Worm (Caenorhabditis elegans) whole organism, L4 larva: ENCODE measurements around the gene EGAP9.4.

Experiments used
- D1046.2 ChIP-seq: fragments of 200-800 bp; sonication (Bioruptor generic); IDR thresholded peaks from 2 replicates; pipeline ENCODE4 v1.3.6; 2022; ENCODE audit warnings: missing genetic modification characterization, missing compliant biosample characterization
- F26F4.8 ChIP-seq: fragments of 200-800 bp; sonication (Bioruptor generic); conservative IDR thresholded peaks from 2 replicates; pipeline ENCODE4 v1.3.6; 2022; ENCODE audit warnings: missing genetic modification characterization, missing compliant biosample characterization
- F37D6.2 ChIP-seq: sonication (generic microtip); optimal IDR thresholded peaks from 2 replicates; lab custom pipeline; 2016; ENCODE audit warnings: mild to moderate bottlenecking, missing genetic modification characterization, missing compliant biosample characterization
- T20F7.1 ChIP-seq: fragments of 200-800 bp; sonication (Bioruptor generic); optimal IDR thresholded peaks from 2 replicates; lab custom pipeline; 2018; ENCODE audit warnings: mild to moderate bottlenecking, missing genetic modification characterization, missing compliant biosample characterization
- ZK337.2 ChIP-seq: fragments of 200-800 bp; sonication (Bioruptor generic); IDR thresholded peaks from 2 replicates; pipeline ENCODE4 v1.3.6; 2022; ENCODE audit warnings: missing genetic modification reagents, missing genetic modification characterization, missing compliant biosample characterization
- ama-1 ChIP-seq: fragments of 150-350 bp; optimal IDR thresholded peaks from 2 replicates; lab custom pipeline; 2014; ENCODE audit warnings: inconsistent platforms, mixed read lengths
- arid-1 ChIP-seq: fragments of 200-800 bp; sonication (Bioruptor generic); conservative IDR thresholded peaks from 2 replicates; pipeline ENCODE4 v1.3.6; 2022; ENCODE audit warnings: missing genetic modification reagents, missing genetic modification characterization, missing compliant biosample characterization
- attf-4 ChIP-seq: sonication (generic microtip); optimal IDR thresholded peaks from 3 replicates; lab custom pipeline; 2017; ENCODE audit warnings: missing biosample characterization, missing genetic modification characterization
- ceh-20 ChIP-seq: fragments of 200-800 bp; sonication (Bioruptor generic); IDR thresholded peaks from 2 replicates; pipeline ENCODE4 v1.3.6; 2022; ENCODE audit warnings: missing genetic modification reagents, missing genetic modification characterization, missing compliant biosample characterization
- ceh-28 ChIP-seq: fragments of 150-350 bp; optimal IDR thresholded peaks from 2 replicates; lab custom pipeline; 2014; ENCODE audit warnings: missing biosample characterization, missing genetic modification reagents, missing genetic modification characterization
- ceh-32 ChIP-seq: sonication (generic microtip); optimal IDR thresholded peaks from 2 replicates; lab custom pipeline; 2016; ENCODE audit warnings: mild to moderate bottlenecking, missing genetic modification characterization, missing compliant biosample characterization; ENCODE audit not compliant: poor library complexity
- ceh-44 ChIP-seq: fragments of 200-800 bp; sonication (Bioruptor generic); IDR thresholded peaks from 2 replicates; pipeline ENCODE4 v1.3.6; 2022; ENCODE audit warnings: missing genetic modification reagents, missing genetic modification characterization, missing compliant biosample characterization
- ces-1 ChIP-seq: fragments of 150-350 bp; sonication (generic microtip); optimal IDR thresholded peaks from 4 replicates; lab custom pipeline; 2014; ENCODE audit warnings: missing biosample characterization, missing genetic modification reagents, missing genetic modification characterization
- ctbp-1 ChIP-seq: fragments of 200-800 bp; sonication (Bioruptor generic); IDR thresholded peaks from 2 replicates; pipeline ENCODE4 v1.3.6; 2022; ENCODE audit warnings: missing genetic modification reagents, missing genetic modification characterization, missing compliant biosample characterization
- dpl-1 ChIP-seq: fragments of 150-350 bp; optimal IDR thresholded peaks from 2 replicates; lab custom pipeline; 2014; ENCODE audit warnings: missing biosample characterization, missing genetic modification reagents, missing genetic modification characterization
- duxl-1 ChIP-seq: sonication (generic microtip); optimal IDR thresholded peaks from 2 replicates; lab custom pipeline; 2016; ENCODE audit warnings: mild to moderate bottlenecking, missing genetic modification characterization, moderate library complexity, missing compliant biosample characterization; ENCODE audit not compliant: poor library complexity
- dve-1 ChIP-seq: sonication (generic microtip); optimal IDR thresholded peaks from 2 replicates; lab custom pipeline; 2017; ENCODE audit warnings: antibody characterized with exemption, mild to moderate bottlenecking, missing genetic modification characterization, missing compliant biosample characterization; ENCODE audit not compliant: insufficient read depth
- egl-43 ChIP-seq: fragments of 200-800 bp; sonication (Bioruptor generic); IDR thresholded peaks from 2 replicates; pipeline ENCODE4 v1.3.6; 2022; ENCODE audit warnings: missing genetic modification reagents, missing genetic modification characterization, missing compliant biosample characterization
- lim-7 ChIP-seq: fragments of 200-800 bp; sonication (Bioruptor generic); IDR thresholded peaks from 2 replicates; pipeline ENCODE4 v1.3.6; 2022; ENCODE audit warnings: missing genetic modification characterization, missing compliant biosample characterization
- lin-1 ChIP-seq: fragments of 200-800 bp; sonication (Bioruptor generic); IDR thresholded peaks from 2 replicates; pipeline ENCODE4 v1.3.6; 2022; ENCODE audit warnings: missing genetic modification reagents, missing genetic modification characterization, missing compliant biosample characterization
- lsy-2 ChIP-seq, 2 experiments: fragments of 150-350 bp in 1 of 2; sonication (generic microtip) in 1 of 2; optimal IDR thresholded peaks; 2 replicates each; lab custom pipeline; 2014 to 2017; ENCODE audit warnings: missing biosample characterization in 2 of 2, missing genetic modification characterization in 2 of 2
- madf-9 ChIP-seq: fragments of 200-800 bp; sonication (Bioruptor generic); conservative IDR thresholded peaks from 2 replicates; pipeline ENCODE4 v1.3.6; 2022; ENCODE audit warnings: missing genetic modification reagents, missing genetic modification characterization, missing compliant biosample characterization
- mxl-2 ChIP-seq: fragments of 200-800 bp; sonication (Bioruptor generic); conservative IDR thresholded peaks from 2 replicates; pipeline ENCODE4 v1.3.6; 2022; ENCODE audit warnings: missing genetic modification reagents, missing genetic modification characterization, missing compliant biosample characterization
- nhr-237 ChIP-seq: sonication (generic microtip); optimal IDR thresholded peaks from 2 replicates; lab custom pipeline; 2017; ENCODE audit warnings: missing biosample characterization, missing genetic modification characterization
- nhr-25 ChIP-seq: sonication (generic microtip); optimal IDR thresholded peaks from 2 replicates; lab custom pipeline; 2017; ENCODE audit warnings: missing genetic modification characterization, mild to moderate bottlenecking, missing compliant biosample characterization, antibody characterized with exemption, moderate library complexity, borderline replicate concordance; ENCODE audit not compliant: insufficient read depth
- nhr-42 ChIP-seq: fragments of 200-800 bp; sonication (Bioruptor generic); IDR thresholded peaks from 2 replicates; pipeline ENCODE4 v1.3.6; 2022; ENCODE audit warnings: missing genetic modification characterization, missing compliant biosample characterization
- nhr-6 ChIP-seq: fragments of 150-350 bp; optimal IDR thresholded peaks from 2 replicates; lab custom pipeline; 2014; ENCODE audit warnings: missing biosample characterization, missing genetic modification characterization
- nhr-76 ChIP-seq: fragments of 150-350 bp; optimal IDR thresholded peaks from 2 replicates; lab custom pipeline; 2014; ENCODE audit warnings: missing biosample characterization, missing genetic modification characterization
- nhr-77 ChIP-seq: fragments of 150-350 bp; optimal IDR thresholded peaks from 2 replicates; lab custom pipeline; 2014; ENCODE audit warnings: missing biosample characterization, missing genetic modification characterization
- pha-4 ChIP-seq, 2 experiments: fragments of 150-350 bp in 1 of 2; fragments of 200-800 bp in 1 of 2; sonication (Bioruptor generic) in 1 of 2; IDR thresholded peaks in 1 of 2; optimal IDR thresholded peaks in 1 of 2; 2 replicates each; pipeline versions ENCODE4 v1.3.6 to Lab custom; 2014 to 2022; ENCODE audit warnings: missing genetic modification characterization in 2 of 2, missing genetic modification reagents in 2 of 2, missing biosample characterization in 1 of 2, missing compliant biosample characterization in 1 of 2
- skn-1 ChIP-seq: fragments of 150-350 bp; optimal IDR thresholded peaks from 2 replicates; lab custom pipeline; 2014; ENCODE audit warnings: missing biosample characterization, missing genetic modification characterization
- unc-130 ChIP-seq: sonication (generic microtip); optimal IDR thresholded peaks from 2 replicates; lab custom pipeline; 2016; ENCODE audit warnings: missing genetic modification reagents, missing genetic modification characterization, missing compliant biosample characterization
- vab-7 ChIP-seq: fragments of 200-800 bp; sonication (Bioruptor generic); IDR thresholded peaks from 2 replicates; pipeline ENCODE4 v1.3.6; 2022; ENCODE audit warnings: missing genetic modification reagents, missing genetic modification characterization, missing compliant biosample characterization
- zip-2 ChIP-seq: fragments of 150-350 bp; optimal IDR thresholded peaks from 2 replicates; lab custom pipeline; 2014; ENCODE audit warnings: missing biosample characterization, missing genetic modification characterization

Gene EGAP9.4

ce11 chrV:6551707-6552390, 24.8 kb upstream of the EGAP9.4 start, which contains the start of gene twk-10 (continued):
- no peak for TF ChIP-seq lsy-2 (tag; optimal IDR thresholded peaks at IDR 0.05; lab: Kevin White, UChicago)
- no peak for TF ChIP-seq attf-4
- 0 out of 2 replicates have a peak, but pooled peaks have one; percentile 42 for TF ChIP-seq lin-1 (GFP tag; lab: Robert Waterston, UW)
- TF ChIP-seq vab-7 (GFP tag; lab: Robert Waterston, UW): peak; percentile 78
- TF ChIP-seq D1046.2: 0 out of 2 replicates have a peak, but pooled peaks have one; percentile 49
- TF ChIP-seq duxl-1: peak; percentile 21
- TF ChIP-seq mxl-2 (GFP tag; lab: Robert Waterston, UW): no peak
- TF ChIP-seq unc-130 (GFP tag; lab: Kevin White, UChicago): peak; percentile 21
- TF ChIP-seq T20F7.1 (GFP tag; lab: Kevin White, UChicago): no peak
- TF ChIP-seq F26F4.8 (GFP tag; lab: Robert Waterston, UW): peak; percentile 73; the same call in 1 of the 2 replicates
- no peak for TF ChIP-seq ceh-28
- TF ChIP-seq ama-1 (lab: Kevin White, UChicago): no peak
- no peak for TF ChIP-seq zip-2
- no peak for TF ChIP-seq nhr-237 (tag; lab: Kevin White, UChicago)
- no peak; the same call in 1 of the 2 replicates for TF ChIP-seq egl-43 (GFP tag; lab: Robert Waterston, UW)
- 0 out of 2 replicates have a peak, but pooled peaks have one; percentile 27 for TF ChIP-seq ctbp-1 (GFP tag; lab: Robert Waterston, UW)
- peak; percentile 70; the same call in 1 of the 2 replicates for TF ChIP-seq ZK337.2 (GFP tag; lab: Robert Waterston, UW)
- TF ChIP-seq nhr-25 (tag; lab: Kevin White, UChicago): no peak
- TF ChIP-seq nhr-77 (tag; lab: Kevin White, UChicago): peak; percentile 30
- no peak for TF ChIP-seq skn-1 (tag; lab: Kevin White, UChicago)
- no peak for TF ChIP-seq ces-1 (GFP tag; lab: Kevin White, UChicago)
- TF ChIP-seq dpl-1 (GFP tag; lab: Kevin White, UChicago): no peak
- no peak for TF ChIP-seq ceh-20 (GFP tag; lab: Robert Waterston, UW)
- TF ChIP-seq pha-4 (GFP tag; IDR thresholded peaks at IDR 0.05; lab: Robert Waterston, UW): peak; percentile 76; the same call in 1 of the 2 replicates
- TF ChIP-seq pha-4 (tag; optimal IDR thresholded peaks at IDR 0.05; lab: Kevin White, UChicago): no peak
- peak; percentile 86 for TF ChIP-seq lim-7 (GFP tag; lab: Robert Waterston, UW)
- no peak for TF ChIP-seq F37D6.2
- peak; percentile 70; the same call in 1 of the 2 replicates for TF ChIP-seq ceh-44
- peak; percentile 75; the same call in 1 of the 2 replicates for TF ChIP-seq madf-9
- no peak for TF ChIP-seq nhr-42 (GFP tag; lab: Robert Waterston, UW)

- no peak for TF ChIP-seq nhr-76 (tag; lab: Kevin White, UChicago)
Observed at ce11 chrV:6554308-6554707, 22.4 kb upstream of the EGAP9.4 start, which contains the start of gene K04A8.19. Gene K04A8.19, minus strand, starts transcription at chrV:6554408.

ce11 chrV:6557035-6557434, 19.6 kb upstream of the EGAP9.4 start, which contains the start of gene spp-27:
Gene spp-27, minus strand, starts transcription at chrV:6557135.
- no peak for TF ChIP-seq ceh-32

ce11 chrV:6558103-6558502, 18.6 kb upstream of the EGAP9.4 start, which contains the start of gene spp-20:
Gene spp-20, minus strand, starts transcription at chrV:6558203.
- TF ChIP-seq ama-1 (lab: Kevin White, UChicago) (no peak), duxl-1 (no peak), arid-1 (GFP tag; lab: Robert Waterston, UW) (no peak), ZK337.2 (GFP tag; lab: Robert Waterston, UW) (no peak), lim-7 (GFP tag; lab: Robert Waterston, UW) (no peak), nhr-6 (no peak), dve-1 (tag; lab: Kevin White, UChicago) (no peak)
